Fruit fly (Drosophila melanogaster): ENCODE data around the gene CG17378.

Gene CG17378

dm6 chr2L:6819230-6820049, 45.6 kb downstream of the CG17378 start (continued):
- TF ChIP-seq CG14860 (GFP tag; IDR thresholded peaks at IDR 0.05; ENCODE audit: partially characterized antibody): no peak
- TF ChIP-seq Blimp-1 (GFP tag; optimal IDR thresholded peaks at IDR 0.05): peak; percentile 41
- TF ChIP-seq caup (GFP tag; optimal IDR thresholded peaks at IDR 0.05; ENCODE audit: severe bottlenecking): no peak
- peak; percentile 26 for TF ChIP-seq CG15696 (tag; optimal IDR thresholded peaks at IDR 0.05)
- TF ChIP-seq CG1529 (GFP tag; optimal IDR thresholded peaks at IDR 0.05): peak; percentile 6
- peak; percentile 88 for TF ChIP-seq exex (tag; optimal IDR thresholded peaks at IDR 0.05)
- peak; percentile 22 for TF ChIP-seq PHDP (tag; optimal IDR thresholded peaks at IDR 0.05)
- TF ChIP-seq ham (GFP tag; IDR thresholded peaks at IDR 0.05): no peak
- TF ChIP-seq CG13775 (GFP tag; optimal IDR thresholded peaks at IDR 0.05): peak; percentile 15
- no peak for TF ChIP-seq CG6854 (GFP tag; optimal IDR thresholded peaks at IDR 0.05)
- no peak for TF ChIP-seq Lim3 (GFP tag; IDR thresholded peaks at IDR 0.05)
- no peak for TF ChIP-seq maf-S (GFP tag; optimal IDR thresholded peaks at IDR 0.05)
- TF ChIP-seq CG11398 (GFP tag; optimal IDR thresholded peaks at IDR 0.05): no peak
- TF ChIP-seq run (tag; optimal IDR thresholded peaks at IDR 0.05): no peak
- TF ChIP-seq CG2678 (tag; optimal IDR thresholded peaks at IDR 0.05): peak; percentile 67
- no peak for TF ChIP-seq tna (GFP tag; IDR thresholded peaks at IDR 0.05; ENCODE audit: partially characterized antibody)
- TF ChIP-seq fru (optimal IDR thresholded peaks at IDR 0.05): no peak
- TF ChIP-seq CG34422 (GFP tag; IDR thresholded peaks at IDR 0.05): peak; percentile 33; the same call in 1 of the 3 replicates
- TF ChIP-seq unpg (GFP tag; optimal IDR thresholded peaks at IDR 0.05): peak; percentile 48
- no peak for TF ChIP-seq CG10959 (GFP tag; IDR thresholded peaks at IDR 0.05)
- peak; percentile 71 for TF ChIP-seq sug (tag; optimal IDR thresholded peaks at IDR 0.05)
- no peak for TF ChIP-seq HmgD (GFP tag; optimal IDR thresholded peaks at IDR 0.05)
- peak; percentile 6 for TF ChIP-seq CG15269 (tag; optimal IDR thresholded peaks at IDR 0.05)
- TF ChIP-seq Opbp (GFP tag; IDR thresholded peaks at IDR 0.05; ENCODE audit: partially characterized antibody): no peak
- peak; percentile 53 for TF ChIP-seq CG2712 (tag; optimal IDR thresholded peaks at IDR 0.05)
- no peak for TF ChIP-seq CG13123 (GFP tag; optimal IDR thresholded peaks at IDR 0.05)
- TF ChIP-seq CG4854 (GFP tag; optimal IDR thresholded peaks at IDR 0.05): no peak
- no peak for TF ChIP-seq CG31365 (tag; optimal IDR thresholded peaks at IDR 0.05)
- no peak for TF ChIP-seq ssp (GFP tag; IDR thresholded peaks at IDR 0.05)
- TF ChIP-seq ara (GFP tag; IDR thresholded peaks at IDR 0.05): no peak
- TF ChIP-seq sr (GFP tag; IDR thresholded peaks at IDR 0.05): no peak
- no peak for TF ChIP-seq HmgZ (tag; optimal IDR thresholded peaks at IDR 0.05)
- TF ChIP-seq Trl (optimal IDR thresholded peaks at IDR 0.05): no peak
- no peak for TF ChIP-seq Trl (GFP tag; optimal IDR thresholded peaks at IDR 0.05)
- peak; percentile 43 for TF ChIP-seq CG10209 (GFP tag; optimal IDR thresholded peaks at IDR 0.05)
- no peak for TF ChIP-seq stwl (tag; optimal IDR thresholded peaks at IDR 0.05)
- no peak for TF ChIP-seq vfl (GFP tag; optimal IDR thresholded peaks at IDR 0.05)
- no peak for TF ChIP-seq Dad (GFP tag; optimal IDR thresholded peaks at IDR 0.05)
- TF ChIP-seq Sox100B (GFP tag; optimal IDR thresholded peaks at IDR 0.05): peak; percentile 12
- no peak for TF ChIP-seq Rx (GFP tag; IDR thresholded peaks at IDR 0.05)
- TF ChIP-seq jigr1 (GFP tag; IDR thresholded peaks at IDR 0.05): no peak
- TF ChIP-seq E2f2 (GFP tag; IDR thresholded peaks at IDR 0.05): 0 out of 2 replicates have a peak, but pooled peaks have one; percentile 13
- TF ChIP-seq CG10462 (GFP tag; optimal IDR thresholded peaks at IDR 0.05): no peak
- no peak for TF ChIP-seq luna (GFP tag; optimal IDR thresholded peaks at IDR 0.05)
- TF ChIP-seq sisA (GFP tag; IDR thresholded peaks at IDR 0.05): no peak
- TF ChIP-seq GATAe (GFP tag; conservative IDR thresholded peaks at IDR 0.05): no peak; the same call in 1 of the 2 replicates
- no peak for TF ChIP-seq ato (GFP tag; IDR thresholded peaks at IDR 0.05; ENCODE audit: partially characterized antibody)
- no peak for TF ChIP-seq pb (GFP tag; optimal IDR thresholded peaks at IDR 0.05)
- TF ChIP-seq inv (GFP tag; IDR thresholded peaks at IDR 0.05; ENCODE audit: partially characterized antibody): no peak
- no peak for TF ChIP-seq Awh (GFP tag; IDR thresholded peaks at IDR 0.05)
